Worm (Caenorhabditis elegans): Measurements from ENCODE around the gene ZK512.8.

- TF ChIP-seq nhr-237 (tag; optimal IDR thresholded peaks at IDR 0.05) (no peak), snpc-4 (tag; optimal IDR thresholded peaks at IDR 0.05) (no peak), ztf-4 (tag; optimal IDR thresholded peaks at IDR 0.05) (no peak), lin-11 (tag; optimal IDR thresholded peaks at IDR 0.05) (no peak), lin-39 (tag; optimal IDR thresholded peaks at IDR 0.05) (no peak), nhr-10 (tag; optimal IDR thresholded peaks at IDR 0.05) (no peak), nhr-25 (tag; optimal IDR thresholded peaks at IDR 0.05) (no peak), unc-62 (GFP tag; optimal IDR thresholded peaks at IDR 0.05) (no peak), zag-1 (tag; optimal IDR thresholded peaks at IDR 0.05) (no peak), elt-1 (tag; optimal IDR thresholded peaks at IDR 0.05) (no peak), ztf-11 (tag; optimal IDR thresholded peaks at IDR 0.05) (no peak), ZK546.5 (tag; optimal IDR thresholded peaks at IDR 0.05) (no peak)
Observed at ce11 chrIII:9125789-9126304, 20.0 kb upstream of the ZK512.8 start, which contains the start of gene sec-16A.1.
